Worm (Caenorhabditis elegans): Measurements from ENCODE around the gene marb-1.

The marb-1 gene

DNA sequence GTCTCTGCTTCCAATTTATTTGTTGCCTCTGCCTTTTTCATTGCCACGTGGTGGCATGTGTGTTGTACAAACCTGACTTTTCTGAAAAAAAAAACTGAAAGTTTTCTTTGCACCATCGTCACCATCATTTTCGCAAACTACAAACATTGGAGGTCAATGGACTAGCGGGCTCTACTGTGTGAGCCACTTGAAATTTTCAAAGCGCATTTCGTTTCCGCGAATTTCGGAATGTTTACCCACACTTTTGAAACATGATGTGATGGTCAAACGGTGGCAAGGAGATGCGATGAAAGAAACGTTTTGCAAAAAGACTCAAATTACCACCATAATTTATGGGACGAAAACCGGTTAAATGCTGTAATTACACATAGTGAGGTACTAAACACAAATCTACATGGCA, 937 bp downstream of the marb-1 start:
- peak; percentile 60 for TF ChIP-seq nhr-85 (tag)
- TF ChIP-seq unc-98 (GFP tag; IDR thresholded peaks at IDR 0.05) = no peak

- TF ChIP-seq ces-1 (GFP tag; optimal IDR thresholded peaks at IDR 0.05) (no peak), nhr-237 (tag; optimal IDR thresholded peaks at IDR 0.05) (no peak), lsy-2 (tag; optimal IDR thresholded peaks at IDR 0.05) (no peak), pqm-1 (tag; optimal IDR thresholded peaks at IDR 0.05) (no peak), grh-1 (GFP tag; IDR thresholded peaks at IDR 0.05) (no peak), lir-3 (tag; optimal IDR thresholded peaks at IDR 0.05; ENCODE audit: poor library complexity) (no peak), ztf-11 (tag; optimal IDR thresholded peaks at IDR 0.05) (no peak), nhr-19 (GFP tag; conservative IDR thresholded peaks at IDR 0.05) (no peak), pax-3 (tag; optimal IDR thresholded peaks at IDR 0.05) (no peak), C34B4.2 (tag; optimal IDR thresholded peaks at IDR 0.05) (no peak), nhr-90 (tag; optimal IDR thresholded peaks at IDR 0.05; ENCODE audit: poor library complexity) (no peak), ceh-63 (GFP tag; optimal IDR thresholded peaks at IDR 0.05) (no peak), nhr-12 (tag; optimal IDR thresholded peaks at IDR 0.05) (no peak), sptf-1 (tag; optimal IDR thresholded peaks at IDR 0.05) (no peak), unc-98 (GFP tag; IDR thresholded peaks at IDR 0.05) (no peak), irx-1 (tag; optimal IDR thresholded peaks at IDR 0.05) (no peak), unc-62 (GFP tag; optimal IDR thresholded peaks at IDR 0.05) (no peak), elt-2 (tag; optimal IDR thresholded peaks at IDR 0.05) (no peak), ceh-82 (tag; optimal IDR thresholded peaks at IDR 0.05) (no peak), nhr-47 (tag; optimal IDR thresholded peaks at IDR 0.05) (no peak)
Observed at ce11 chrIV:12207454-12207853, 1.4 kb downstream of the marb-1 start.

ce11 chrIV:12203968-12204367, 4.8 kb downstream of the marb-1 start:
- no peak for TF ChIP-seq snpc-4 (tag; optimal IDR thresholded peaks at IDR 0.05)
- no peak for TF ChIP-seq nhr-20 (tag; optimal IDR thresholded peaks at IDR 0.05)
- peak; percentile 19 for TF ChIP-seq nhr-77 (tag; optimal IDR thresholded peaks at IDR 0.05)
- no peak for TF ChIP-seq vab-15 (tag; optimal IDR thresholded peaks at IDR 0.05)
- no peak for TF ChIP-seq nhr-85 (tag)
- TF ChIP-seq tbx-2 (tag; optimal IDR thresholded peaks at IDR 0.05) = peak; percentile 28
- no peak for TF ChIP-seq pqm-1 (tag; optimal IDR thresholded peaks at IDR 0.05)
- TF ChIP-seq efl-1 (optimal IDR thresholded peaks at IDR 0.05) = no peak
- TF ChIP-seq efl-1 (GFP tag; optimal IDR thresholded peaks at IDR 0.05 in 1 of 2) = peak in 1 of 2 experiments; percentile 81

DNA sequence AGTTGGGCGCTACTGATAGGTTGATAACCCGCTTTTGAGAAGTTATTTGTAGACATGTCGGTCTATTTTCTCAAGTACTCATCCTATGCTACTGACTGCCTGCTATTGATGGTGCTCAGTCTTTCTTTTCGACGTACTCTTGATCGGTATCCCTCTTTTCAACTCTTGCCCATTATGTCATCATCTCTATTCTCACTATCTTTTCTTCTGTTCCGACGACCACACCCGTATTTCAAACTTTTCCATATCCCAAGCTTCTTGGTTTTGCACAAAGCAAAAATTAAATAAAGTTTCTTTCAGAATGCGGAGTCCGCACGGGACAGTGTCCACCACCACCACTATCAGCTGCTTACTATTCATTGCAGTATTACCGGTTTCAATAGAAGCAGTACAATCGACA, 5.9 kb downstream of the marb-1 start, which contains the start of gene F35G2.1:
TSS of gene F35G2.1 (plus strand) at position 301 of the 400 bp plus-strand sequence.
- no peak for TF ChIP-seq efl-1 (optimal IDR thresholded peaks at IDR 0.05)
- TF ChIP-seq efl-1 (GFP tag; optimal IDR thresholded peaks at IDR 0.05 in 1 of 2) = peak in 1 of 2 experiments; percentile 20
- no peak for TF ChIP-seq C16A3.4 (tag; optimal IDR thresholded peaks at IDR 0.05)

DNA sequence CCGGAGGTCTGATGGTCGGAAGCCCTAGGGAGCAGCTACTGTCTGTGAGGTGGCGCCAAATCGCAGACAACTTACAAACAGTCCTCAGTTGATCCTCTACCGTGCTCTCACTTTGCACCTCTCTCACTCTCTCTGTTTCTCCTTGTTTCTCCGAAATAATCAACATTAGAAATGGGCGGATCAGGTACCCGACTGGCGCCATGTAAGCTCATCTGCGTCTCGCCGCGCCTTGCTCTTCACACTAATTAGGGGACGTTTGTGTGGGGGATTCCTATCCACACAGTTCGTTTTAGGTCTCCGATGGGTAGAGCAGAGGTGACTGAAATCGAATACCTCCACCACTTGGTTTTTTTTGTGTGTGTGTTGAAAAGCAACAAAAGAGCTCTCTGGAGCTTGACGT, 6.8 kb downstream of the marb-1 start:
- TF ChIP-seq lin-14 (GFP tag; optimal IDR thresholded peaks at IDR 0.05) = peak; percentile 12
- TF ChIP-seq efl-1 (optimal IDR thresholded peaks at IDR 0.05) = no peak
- peak in 1 of 2 experiments; percentile 15 for TF ChIP-seq efl-1 (GFP tag; optimal IDR thresholded peaks at IDR 0.05 in 1 of 2)
- no peak for TF ChIP-seq lin-39 (tag; optimal IDR thresholded peaks at IDR 0.05)
- TF ChIP-seq nhr-77 (tag; optimal IDR thresholded peaks at IDR 0.05) = peak; percentile 42
- peak; percentile 34 for TF ChIP-seq tbx-2 (tag; optimal IDR thresholded peaks at IDR 0.05)

DNA sequence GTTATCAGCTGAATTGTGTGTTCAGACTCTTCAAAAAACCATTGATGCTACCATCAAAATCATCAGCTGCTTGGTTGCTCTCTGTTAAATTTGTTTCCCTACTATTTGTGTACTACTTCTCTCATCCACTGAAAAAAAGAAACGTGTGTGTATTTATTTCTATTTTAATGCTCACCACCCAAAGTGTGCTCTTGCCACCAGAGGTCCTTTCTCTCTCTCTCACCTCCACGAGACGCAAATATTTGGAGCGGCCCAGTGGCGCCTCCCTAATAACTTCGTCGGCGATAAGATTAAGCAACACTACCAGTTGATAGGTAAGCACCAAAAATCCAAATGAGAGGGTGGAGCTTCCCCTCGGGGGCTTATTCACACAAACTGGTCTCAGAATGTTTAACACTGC, 8.0 kb downstream of the marb-1 start:
- TF ChIP-seq nhr-19 (GFP tag; conservative IDR thresholded peaks at IDR 0.05) (peak; percentile 18; the same call in 1 of the 2 replicates), unc-98 (GFP tag; IDR thresholded peaks at IDR 0.05) (no peak), lin-14 (GFP tag; optimal IDR thresholded peaks at IDR 0.05) (peak; percentile 20), lin-13 (GFP tag; optimal IDR thresholded peaks at IDR 0.05) (no peak), ama-1 (optimal IDR thresholded peaks at IDR 0.05) (no peak), nhr-77 (tag; optimal IDR thresholded peaks at IDR 0.05) (peak; percentile 26), ceh-90 (tag; optimal IDR thresholded peaks at IDR 0.05) (no peak), efl-1 (optimal IDR thresholded peaks at IDR 0.05) (no peak), efl-1 (GFP tag; optimal IDR thresholded peaks at IDR 0.05 in 1 of 2) (peak in 1 of 2 experiments; percentile 19), lsy-2 (tag; optimal IDR thresholded peaks at IDR 0.05) (peak in 1 of 2 experiments; percentile 27), nhr-71 (tag; optimal IDR thresholded peaks at IDR 0.05) (peak; percentile 17), tbx-2 (tag; optimal IDR thresholded peaks at IDR 0.05) (peak; percentile 63)

Data from whole organism, L1 larva.